Fruit fly (Drosophila melanogaster): Measurements from ENCODE around the gene Arpc3B.

Arpc3B gene

dm6 chrX:17123545-17124203, 18.0 kb upstream of the Arpc3B start (continued):
- TF ChIP-seq gcm2 (GFP tag; optimal IDR thresholded peaks at IDR 0.05) (peak; percentile 21), Gug (GFP tag; IDR thresholded peaks at IDR 0.05) (peak; percentile 37; the same call in 1 of the 4 replicates), ind (GFP tag; optimal IDR thresholded peaks at IDR 0.05) (peak; percentile 72), trem (tag; optimal IDR thresholded peaks at IDR 0.05) (peak; percentile 46), CG18764 (GFP tag; optimal IDR thresholded peaks at IDR 0.05) (peak; percentile 17), CG7928 (GFP tag; optimal IDR thresholded peaks at IDR 0.05) (peak; percentile 11), Ets97D (GFP tag; optimal IDR thresholded peaks at IDR 0.05) (peak; percentile 35), CG2889 (GFP tag; IDR thresholded peaks at IDR 0.05) (peak; percentile 65; the same call in 1 of the 3 replicates), CG2199 (GFP tag; IDR thresholded peaks at IDR 0.05) (peak; percentile 48; the same call in 1 of the 3 replicates), CG3995 (GFP tag; optimal IDR thresholded peaks at IDR 0.05) (peak; percentile 16), Lhr (GFP tag; optimal IDR thresholded peaks at IDR 0.05) (peak; percentile 10), bab2 (GFP tag; optimal IDR thresholded peaks at IDR 0.05) (peak; percentile 51), org-1 (GFP tag; optimal IDR thresholded peaks at IDR 0.05) (peak; percentile 67), ash1 (GFP tag; optimal IDR thresholded peaks at IDR 0.05) (no peak), CG12155 (GFP tag; optimal IDR thresholded peaks at IDR 0.05) (peak; percentile 64), HLH3B (GFP tag; IDR thresholded peaks at IDR 0.05) (peak; percentile 78), Dad (GFP tag; optimal IDR thresholded peaks at IDR 0.05) (peak; percentile 42), row (GFP tag; IDR thresholded peaks at IDR 0.05) (peak; percentile 83), CG10959 (GFP tag; IDR thresholded peaks at IDR 0.05) (no peak), CG4707 (GFP tag; optimal IDR thresholded peaks at IDR 0.05) (peak; percentile 18), CG3407 (GFP tag; optimal IDR thresholded peaks at IDR 0.05) (no peak), CG10366 (GFP tag; IDR thresholded peaks at IDR 0.05) (peak; percentile 70), crp (GFP tag; optimal IDR thresholded peaks at IDR 0.05) (no peak), klu (GFP tag; IDR thresholded peaks at IDR 0.05) (peak; percentile 62), mld (GFP tag; IDR thresholded peaks at IDR 0.05; ENCODE audit: partially characterized antibody) (no peak), prd (optimal IDR thresholded peaks at IDR 0.05) (no peak), prd (GFP tag; IDR thresholded peaks at IDR 0.05) (peak; percentile 73), CG8359 (GFP tag; optimal IDR thresholded peaks at IDR 0.05; ENCODE audit: borderline replicate concordance) (no peak), wdn (GFP tag; IDR thresholded peaks at IDR 0.05) (peak; percentile 56), maf-S (GFP tag; optimal IDR thresholded peaks at IDR 0.05) (no peak), Hmr (GFP tag; optimal IDR thresholded peaks at IDR 0.05) (peak; percentile 78), ttk (GFP tag; IDR thresholded peaks at IDR 0.05) (peak; percentile 57), CG33557 (GFP tag; optimal IDR thresholded peaks at IDR 0.05) (no peak), esg (GFP tag; conservative IDR thresholded peaks at IDR 0.05) (peak; percentile 65), ara (GFP tag; IDR thresholded peaks at IDR 0.05) (0 out of 2 replicates have a peak, but pooled peaks have one; percentile 45), CG31388 (GFP tag; optimal IDR thresholded peaks at IDR 0.05) (no peak), CG13424 (tag; optimal IDR thresholded peaks at IDR 0.05) (peak; percentile 82), inv (GFP tag; IDR thresholded peaks at IDR 0.05; ENCODE audit: partially characterized antibody) (no peak), CG8924 (tag; optimal IDR thresholded peaks at IDR 0.05) (peak; percentile 79), Sry-δ (GFP tag; optimal IDR thresholded peaks at IDR 0.05) (no peak), sisA (GFP tag; IDR thresholded peaks at IDR 0.05) (peak; percentile 77), luna (GFP tag; optimal IDR thresholded peaks at IDR 0.05) (no peak), nmo (GFP tag; optimal IDR thresholded peaks at IDR 0.05) (peak; percentile 81), Hr51 (GFP tag; optimal IDR thresholded peaks at IDR 0.05) (peak; percentile 53 to 86), Fer1 (GFP tag; optimal IDR thresholded peaks at IDR 0.05) (peak; percentile 77), Neu2 (GFP tag; optimal IDR thresholded peaks at IDR 0.05; ENCODE audit: borderline replicate concordance) (no peak), CG12391 (tag; optimal IDR thresholded peaks at IDR 0.05) (peak; percentile 78), tgo (GFP tag; IDR thresholded peaks at IDR 0.05) (peak; percentile 58; the same call in 2 of the 3 replicates), CG14441 (GFP tag; IDR thresholded peaks at IDR 0.05) (peak; percentile 74), tll (GFP tag; optimal IDR thresholded peaks at IDR 0.05) (no peak)

All from whole organism, embryonic.